Worm (Caenorhabditis elegans): ENCODE results near the gene F41G4.7.
"Not testable (repeated sequence)": the region's sequence is repeated elsewhere in the genome, so short reads cannot be mapped to it uniquely, and the experiment has no call there.

DNA sequence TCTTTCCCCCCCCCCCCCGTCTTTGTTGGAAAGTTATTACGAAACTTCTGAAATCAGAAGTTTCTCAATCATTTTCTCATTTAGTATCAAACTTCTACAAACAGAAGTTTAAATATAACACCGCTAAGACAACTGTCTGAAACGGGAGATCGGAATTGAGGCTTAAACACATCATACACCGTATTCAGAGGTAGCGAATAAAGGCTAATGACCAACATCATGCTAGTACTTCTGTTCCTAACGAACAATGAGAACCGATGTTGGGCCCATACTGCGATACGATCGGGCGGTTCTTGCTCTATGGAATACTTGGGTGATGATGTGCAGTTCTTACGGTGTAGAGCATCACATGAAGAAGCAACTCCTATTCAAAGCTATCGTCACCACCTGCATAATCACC is 47.2 kb upstream of the F41G4.7 start, which contains the start of gene Y13C8A.1:
- TF ChIP-seq dao-5, him-1, W03F9.2 (tag; optimal IDR thresholded peaks at IDR 0.05): not testable (repeated sequence)
